Worm (Caenorhabditis elegans) whole organism, late embryonic: ENCODE data around the gene serp-1.1.

ENCODE experiments used
- C38D4.7 ChIP-seq: fragments of 200-800 bp; sonication (Bioruptor generic); optimal IDR thresholded peaks from 2 replicates; lab custom pipeline; 2018; ENCODE audit warnings: mild to moderate bottlenecking, missing genetic modification characterization, moderate library complexity, missing compliant biosample characterization
- ama-1 ChIP-seq: fragments of 150-350 bp; optimal IDR thresholded peaks from 2 replicates; lab custom pipeline; 2014
- ceh-22 ChIP-seq: sonication (generic microtip); optimal IDR thresholded peaks from 2 replicates; lab custom pipeline; 2017; ENCODE audit warnings: missing biosample characterization, missing genetic modification characterization
- ceh-30 ChIP-seq: fragments of 150-350 bp; optimal IDR thresholded peaks from 2 replicates; lab custom pipeline; 2014; ENCODE audit warnings: missing biosample characterization, missing genetic modification characterization
- dmd-4 ChIP-seq: sonication (generic microtip); optimal IDR thresholded peaks from 2 replicates; lab custom pipeline; 2016; ENCODE audit warnings: borderline replicate concordance, missing genetic modification characterization, missing compliant biosample characterization
- fkh-10 ChIP-seq: fragments of 150-350 bp; optimal IDR thresholded peaks from 2 replicates; lab custom pipeline; 2014; ENCODE audit warnings: missing biosample characterization, missing genetic modification reagents, missing genetic modification characterization
- nhr-11 ChIP-seq: fragments of 150-350 bp; optimal IDR thresholded peaks from 2 replicates; lab custom pipeline; 2014; ENCODE audit warnings: missing biosample characterization, missing genetic modification characterization
- npax-4 ChIP-seq: sonication (generic microtip); optimal IDR thresholded peaks from 2 replicates; lab custom pipeline; 2016; ENCODE audit warnings: missing genetic modification characterization, missing compliant biosample characterization
- pag-3 ChIP-seq: sonication (generic microtip); optimal IDR thresholded peaks from 2 replicates; lab custom pipeline; 2016; ENCODE audit warnings: missing compliant biosample characterization, missing genetic modification characterization, borderline replicate concordance
- pqm-1 ChIP-seq: sonication (generic microtip); optimal IDR thresholded peaks from 2 replicates; lab custom pipeline; 2016; ENCODE audit warnings: missing genetic modification characterization, missing compliant biosample characterization
- ref-2 ChIP-seq: sonication (generic microtip); optimal IDR thresholded peaks from 2 replicates; lab custom pipeline; 2016; ENCODE audit warnings: missing genetic modification characterization, missing compliant biosample characterization
- rnt-1 ChIP-seq: sonication (generic microtip); optimal IDR thresholded peaks from 2 replicates; lab custom pipeline; 2016; ENCODE audit warnings: missing genetic modification characterization, missing compliant biosample characterization
- sox-4 ChIP-seq: sonication (generic microtip); optimal IDR thresholded peaks from 2 replicates; lab custom pipeline; 2017; ENCODE audit warnings: mild to moderate bottlenecking, missing genetic modification characterization, inconsistent platforms, missing compliant biosample characterization

DNA sequence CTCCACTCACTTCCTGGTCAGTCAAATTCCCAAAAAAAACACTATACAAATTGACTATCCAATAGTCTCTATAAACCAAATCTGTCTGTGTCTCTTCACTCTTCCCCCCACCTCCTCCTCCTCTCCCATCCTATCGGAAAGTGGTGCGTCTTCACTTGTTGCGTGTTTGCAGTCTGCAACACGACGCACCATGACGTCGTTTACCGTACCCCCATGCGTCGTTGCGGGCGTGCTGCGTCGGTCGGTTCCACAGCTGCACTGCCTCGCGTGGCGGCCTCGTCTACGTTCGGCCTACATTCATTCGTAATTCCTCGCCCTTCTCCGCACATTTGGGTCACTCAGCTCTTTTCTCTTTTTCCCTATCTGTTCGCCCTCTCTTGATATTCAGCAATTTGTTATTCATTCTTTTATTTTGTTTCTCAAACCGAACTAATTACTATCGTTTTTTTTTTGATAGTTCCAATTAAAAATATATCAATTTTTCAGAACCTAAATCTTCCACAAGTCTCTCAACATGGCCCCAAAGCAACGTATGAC, at the start of gene serp-1.1:
- TF ChIP-seq dmd-4 (peak; percentile 75), nhr-11 (tag; lab: Kevin White, UChicago) (no peak), sox-4 (tag; lab: Kevin White, UChicago) (peak; percentile 62), pag-3 (tag; lab: Kevin White, UChicago) (peak; percentile 52), fkh-10 (GFP tag; lab: Kevin White, UChicago) (peak; percentile 25), pqm-1 (tag; lab: Kevin White, UChicago) (peak; percentile 80), ama-1 (lab: Kevin White, UChicago) (no peak), ref-2 (tag; lab: Kevin White, UChicago) (peak; percentile 96), rnt-1 (tag; lab: Kevin White, UChicago) (peak; percentile 94), C38D4.7 (peak; percentile 28), ceh-30 (no peak), ceh-22 (tag; lab: Kevin White, UChicago) (peak; percentile 88), npax-4 (tag; lab: Kevin White, UChicago) (peak; percentile 6)
